Worm (Caenorhabditis elegans) whole organism, midembryonic: Measurements from ENCODE around the gene M04G7.5.

ENCODE experiments used
- T22C8.4 ChIP-seq: fragments of 200-800 bp; sonication (Bioruptor generic); IDR thresholded peaks from 2 replicates; pipeline ENCODE4 v1.3.6; 2022; ENCODE audit warnings: missing genetic modification characterization, missing compliant biosample characterization
- cog-1 ChIP-seq: sonication (generic microtip); optimal IDR thresholded peaks from 2 replicates; lab custom pipeline; 2016; ENCODE audit warnings: missing genetic modification characterization, missing compliant biosample characterization
- flt-1 ChIP-seq: fragments of 200-800 bp; sonication (Bioruptor generic); IDR thresholded peaks from 2 replicates; pipeline ENCODE4 v1.3.6; 2022; ENCODE audit warnings: missing genetic modification characterization, missing compliant biosample characterization
- klf-2 ChIP-seq: fragments of 200-800 bp; sonication (Bioruptor generic); conservative IDR thresholded peaks from 2 replicates; pipeline ENCODE4 v1.3.6; 2022; ENCODE audit warnings: missing genetic modification reagents, missing genetic modification characterization, missing compliant biosample characterization
- med-1 ChIP-seq: sonication (generic microtip); optimal IDR thresholded peaks from 2 replicates; lab custom pipeline; 2017; ENCODE audit warnings: missing genetic modification characterization, mild to moderate bottlenecking, missing compliant biosample characterization, antibody characterized with exemption, missing genetic modification reagents; ENCODE audit not compliant: insufficient read depth
- ref-1 ChIP-seq: fragments of 200-800 bp; sonication (Bioruptor generic); conservative IDR thresholded peaks from 2 replicates; pipeline ENCODE4 v1.3.6; 2022; ENCODE audit warnings: missing genetic modification reagents, missing genetic modification characterization, missing compliant biosample characterization
- tab-1 ChIP-seq: fragments of 200-800 bp; sonication (Bioruptor generic); IDR thresholded peaks from 2 replicates; pipeline ENCODE4 v1.3.6; 2022; ENCODE audit warnings: missing genetic modification characterization, missing compliant biosample characterization
- ztf-23 ChIP-seq: fragments of 200-800 bp; sonication (Bioruptor generic); IDR thresholded peaks from 2 replicates; pipeline ENCODE4 v1.3.6; 2022; ENCODE audit warnings: missing genetic modification reagents, missing genetic modification characterization, missing compliant biosample characterization
- ztf-29 ChIP-seq: fragments of 200-800 bp; sonication (Bioruptor generic); IDR thresholded peaks from 2 replicates; pipeline ENCODE4 v1.3.6; 2022; ENCODE audit warnings: missing genetic modification reagents, missing genetic modification characterization, missing compliant biosample characterization

M04G7.5 gene

ce11 chrIV:462050-462449 is 7.2 kb downstream of the M04G7.5 start:
- no peak for TF ChIP-seq ztf-29
- TF ChIP-seq tab-1 (GFP tag; lab: Robert Waterston, UW) = 0 out of 2 replicates have a peak, but pooled peaks have one; percentile 67
- no peak for TF ChIP-seq flt-1 (GFP tag; lab: Robert Waterston, UW)
- TF ChIP-seq ztf-23 (GFP tag; lab: Robert Waterston, UW) = no peak
- TF ChIP-seq med-1 (GFP tag; lab: Kevin White, UChicago) = no peak

ce11 chrIV:466569-466968 is 11.7 kb downstream of the M04G7.5 start:
- TF ChIP-seq ztf-29 (no peak), T22C8.4 (no peak), ref-1 (GFP tag; lab: Robert Waterston, UW) (no peak), klf-2 (no peak), tab-1 (GFP tag; lab: Robert Waterston, UW) (no peak), ztf-23 (GFP tag; lab: Robert Waterston, UW) (no peak), flt-1 (GFP tag; lab: Robert Waterston, UW) (no peak), cog-1 (tag; lab: Kevin White, UChicago) (no peak), med-1 (GFP tag; lab: Kevin White, UChicago) (no peak)

ce11 chrIV:467291-467690 is 12.4 kb downstream of the M04G7.5 start:
- TF ChIP-seq T22C8.4 = no peak
- TF ChIP-seq cog-1 (tag; lab: Kevin White, UChicago) = no peak
- no peak for TF ChIP-seq ztf-29
- TF ChIP-seq med-1 (GFP tag; lab: Kevin White, UChicago) = no peak
- no peak for TF ChIP-seq klf-2
- no peak for TF ChIP-seq ztf-23 (GFP tag; lab: Robert Waterston, UW)
- no peak for TF ChIP-seq tab-1 (GFP tag; lab: Robert Waterston, UW)
- no peak for TF ChIP-seq flt-1 (GFP tag; lab: Robert Waterston, UW)
- no peak for TF ChIP-seq ref-1 (GFP tag; lab: Robert Waterston, UW)

ce11 chrIV:468307-468706 is 13.4 kb downstream of the M04G7.5 start:
- TF ChIP-seq ztf-23 (GFP tag; lab: Robert Waterston, UW) = no peak
- TF ChIP-seq cog-1 (tag; lab: Kevin White, UChicago) = no peak

ce11 chrIV:481067-481466 is 26.2 kb downstream of the M04G7.5 start, which contains the start of gene npr-37:
TSS of gene npr-37 (minus strand) at chrIV:481167.
- no peak for TF ChIP-seq ref-1 (GFP tag; lab: Robert Waterston, UW)
- TF ChIP-seq ztf-23 (GFP tag; lab: Robert Waterston, UW) = no peak
- TF ChIP-seq tab-1 (GFP tag; lab: Robert Waterston, UW) = no peak
- TF ChIP-seq T22C8.4 = no peak
- TF ChIP-seq flt-1 (GFP tag; lab: Robert Waterston, UW) = no peak
- no peak for TF ChIP-seq klf-2
- TF ChIP-seq cog-1 (tag; lab: Kevin White, UChicago) = no peak
- no peak for TF ChIP-seq med-1 (GFP tag; lab: Kevin White, UChicago)
- no peak for TF ChIP-seq ztf-29

- TF ChIP-seq med-1 (GFP tag; lab: Kevin White, UChicago) (no peak), flt-1 (GFP tag; lab: Robert Waterston, UW) (no peak), ref-1 (GFP tag; lab: Robert Waterston, UW) (no peak), T22C8.4 (no peak), ztf-23 (GFP tag; lab: Robert Waterston, UW) (no peak), cog-1 (tag; lab: Kevin White, UChicago) (no peak), klf-2 (no peak), tab-1 (GFP tag; lab: Robert Waterston, UW) (no peak), ztf-29 (no peak)
These were observed 29.1 kb downstream of the M04G7.5 start for ce11 chrIV:484004-484403.

- TF ChIP-seq ztf-23 (GFP tag; lab: Robert Waterston, UW) (no peak), flt-1 (GFP tag; lab: Robert Waterston, UW) (0 out of 2 replicates have a peak, but pooled peaks have one; percentile 16), cog-1 (tag; lab: Kevin White, UChicago) (no peak)
These were observed 29.9 kb downstream of the M04G7.5 start for ce11 chrIV:484768-485167.

ce11 chrIV:497155-497554 is 42.3 kb downstream of the M04G7.5 start:
- TF ChIP-seq ztf-29 (peak; percentile 59; the same call in 1 of the 2 replicates), flt-1 (GFP tag; lab: Robert Waterston, UW) (no peak)

ce11 chrIV:504495-504894 is 49.6 kb downstream of the M04G7.5 start:
- TF ChIP-seq cog-1 (tag; lab: Kevin White, UChicago) (no peak), med-1 (GFP tag; lab: Kevin White, UChicago) (no peak), ref-1 (GFP tag; lab: Robert Waterston, UW) (no peak), ztf-23 (GFP tag; lab: Robert Waterston, UW) (no peak), T22C8.4 (no peak), tab-1 (GFP tag; lab: Robert Waterston, UW) (no peak), flt-1 (GFP tag; lab: Robert Waterston, UW) (no peak), ztf-29 (no peak), klf-2 (no peak)
